Worm (Caenorhabditis elegans) whole organism, late embryonic: ENCODE results near the gene ssq-2.

ENCODE experiments used
- ceh-14 ChIP-seq: sonication (generic microtip); optimal IDR thresholded peaks from 2 replicates; lab custom pipeline; 2016; ENCODE audit warnings: missing genotype, missing genetic modification characterization, missing compliant biosample characterization
- ceh-18 ChIP-seq: sonication (generic microtip); optimal IDR thresholded peaks from 2 replicates; lab custom pipeline; 2016; ENCODE audit warnings: missing genetic modification characterization, missing compliant biosample characterization
- ceh-31 ChIP-seq: sonication (generic microtip); optimal IDR thresholded peaks from 2 replicates; lab custom pipeline; 2016; ENCODE audit warnings: missing genetic modification characterization, missing compliant biosample characterization
- ceh-45 ChIP-seq: fragments of 200-800 bp; sonication (Bioruptor generic); IDR thresholded peaks from 2 replicates; pipeline ENCODE4 v1.3.6; 2022; ENCODE audit warnings: missing genetic modification reagents, missing genetic modification characterization, missing compliant biosample characterization
- che-1 ChIP-seq: sonication (generic microtip); optimal IDR thresholded peaks from 2 replicates; lab custom pipeline; 2016; ENCODE audit warnings: mild to moderate bottlenecking, missing genetic modification characterization, missing compliant biosample characterization
- elt-2 ChIP-seq: sonication (generic microtip); optimal IDR thresholded peaks from 2 replicates; lab custom pipeline; 2016; ENCODE audit warnings: missing genetic modification reagents, missing genetic modification characterization, missing compliant biosample characterization
- fkh-10 ChIP-seq: fragments of 150-350 bp; optimal IDR thresholded peaks from 2 replicates; lab custom pipeline; 2014; ENCODE audit warnings: missing biosample characterization, missing genetic modification reagents, missing genetic modification characterization
- pag-3 ChIP-seq: sonication (generic microtip); optimal IDR thresholded peaks from 2 replicates; lab custom pipeline; 2016; ENCODE audit warnings: missing compliant biosample characterization, missing genetic modification characterization, borderline replicate concordance
- pqm-1 ChIP-seq: sonication (generic microtip); optimal IDR thresholded peaks from 2 replicates; lab custom pipeline; 2016; ENCODE audit warnings: missing genetic modification characterization, missing compliant biosample characterization
- ttx-3 ChIP-seq: sonication (generic microtip); optimal IDR thresholded peaks from 2 replicates; lab custom pipeline; 2016; ENCODE audit warnings: missing genetic modification reagents, missing genetic modification characterization, missing compliant biosample characterization
- unc-3 ChIP-seq, 2 experiments: fragments of 200-800 bp in 1 of 2; sonication (Bioruptor generic) in 1 of 2; sonication (generic microtip) in 1 of 2; conservative IDR thresholded peaks in 1 of 2; optimal IDR thresholded peaks in 1 of 2; 2 replicates each; pipeline versions ENCODE4 v1.3.6 to Lab custom; 2016 to 2022; ENCODE audit warnings: missing compliant biosample characterization in 2 of 2, missing genetic modification characterization in 2 of 2, missing genetic modification reagents in 1 of 2
- unc-86 ChIP-seq: sonication (generic microtip); optimal IDR thresholded peaks from 2 replicates; lab custom pipeline; 2016; ENCODE audit warnings: missing genetic modification characterization, missing compliant biosample characterization

DNA sequence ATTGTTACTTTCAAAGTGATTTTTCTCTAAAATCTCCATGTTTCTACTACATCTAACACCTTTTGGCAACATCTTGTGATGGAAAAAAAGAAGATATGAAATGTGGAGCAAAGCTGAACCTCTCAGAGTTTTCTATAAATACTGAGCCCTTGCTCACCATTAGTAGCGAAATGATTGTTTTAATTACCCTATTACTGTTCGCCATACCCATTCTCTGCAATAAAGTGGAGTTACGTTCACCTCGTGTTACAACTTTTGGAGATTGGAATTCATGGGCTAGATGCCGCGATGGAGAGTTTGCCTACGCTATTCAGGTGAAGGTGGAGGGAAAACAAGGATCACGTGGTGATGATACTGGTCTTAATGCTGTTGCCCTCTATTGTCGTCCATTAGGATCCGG lies 32.1 kb upstream of the ssq-2 start, which contains the start of gene txt-3:
- no peak for TF ChIP-seq unc-86 (tag; lab: Kevin White, UChicago)
- TF ChIP-seq elt-2 (tag; lab: Kevin White, UChicago) = no peak
- no peak for TF ChIP-seq fkh-10 (GFP tag; lab: Kevin White, UChicago)
- no peak for TF ChIP-seq ceh-45 (GFP tag; lab: Robert Waterston, UW)
- TF ChIP-seq pag-3 (tag; lab: Kevin White, UChicago) = no peak
- TF ChIP-seq ttx-3 (tag; lab: Kevin White, UChicago) = no peak
- TF ChIP-seq unc-3 (GFP tag; conservative IDR thresholded peaks at IDR 0.05; lab: Robert Waterston, UW) = no peak
- no peak for TF ChIP-seq unc-3 (tag; optimal IDR thresholded peaks at IDR 0.05; lab: Kevin White, UChicago)
- TF ChIP-seq ceh-14 (tag; lab: Kevin White, UChicago) = no peak
- TF ChIP-seq ceh-18 (tag; lab: Kevin White, UChicago) = no peak
- TF ChIP-seq che-1 (tag; lab: Kevin White, UChicago) = no peak
- TF ChIP-seq ceh-31 (tag; lab: Kevin White, UChicago) = no peak
- no peak for TF ChIP-seq pqm-1
